Worm (Caenorhabditis elegans): ENCODE measurements around the gene pho-11.
A peak's percentile ranks its signal among the peaks of the same experiment; 100 is the strongest.

Gene pho-11

DNA sequence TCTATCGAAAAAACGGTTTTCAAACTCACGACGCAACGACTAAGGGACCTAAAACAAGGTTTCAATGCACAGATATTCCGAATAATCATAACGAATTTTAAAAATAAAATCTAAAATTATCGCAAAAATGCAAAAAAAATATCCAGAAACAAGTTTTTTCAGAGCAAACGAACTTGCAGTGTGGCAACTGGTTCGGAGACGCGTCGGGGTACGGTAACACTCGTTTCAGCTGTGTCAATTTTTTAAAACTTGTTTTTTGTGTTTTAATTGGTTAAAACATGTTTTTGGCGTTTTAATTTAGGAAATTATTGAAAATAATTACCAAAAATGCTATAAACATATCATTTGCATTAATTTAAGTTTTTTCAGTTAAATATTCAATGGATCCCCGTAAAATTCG is 39.2 kb upstream of the pho-11 start, which contains the start of gene C08H9.16 (continued):
- TF ChIP-seq mep-1 (tag; optimal IDR thresholded peaks at IDR 0.05) (peak; percentile 36), ceh-39 (tag; optimal IDR thresholded peaks at IDR 0.05) (no peak), nhr-2 (tag; optimal IDR thresholded peaks at IDR 0.05) (no peak), lsy-2 (tag; optimal IDR thresholded peaks at IDR 0.05) (peak; percentile 95), ceh-83 (GFP tag; optimal IDR thresholded peaks at IDR 0.05) (no peak)

ce11 chrII:9894435-9894834 is 37.2 kb upstream of the pho-11 start, which contains the start of gene F26C11.1:
Gene F26C11.1, plus strand, starts transcription at chrII:9894735.
- no peak for TF ChIP-seq unc-120 (tag; optimal IDR thresholded peaks at IDR 0.05; ENCODE audit: poor library complexity, severe bottlenecking)
- no peak for TF ChIP-seq unc-39 (tag; optimal IDR thresholded peaks at IDR 0.05)
- no peak for TF ChIP-seq nhr-76 (tag; optimal IDR thresholded peaks at IDR 0.05)
- TF ChIP-seq ceh-39 (tag; optimal IDR thresholded peaks at IDR 0.05), result no peak
- TF ChIP-seq M03D4.4 (tag; optimal IDR thresholded peaks at IDR 0.05), result no peak

- TF ChIP-seq cnd-1 (tag; optimal IDR thresholded peaks at IDR 0.05), result no peak
- no peak for TF ChIP-seq ceh-83 (GFP tag; optimal IDR thresholded peaks at IDR 0.05)
- TF ChIP-seq unc-120 (tag; optimal IDR thresholded peaks at IDR 0.05; ENCODE audit: poor library complexity, severe bottlenecking), result no peak
- TF ChIP-seq nhr-76 (tag; optimal IDR thresholded peaks at IDR 0.05), result no peak
- TF ChIP-seq M03D4.4 (tag; optimal IDR thresholded peaks at IDR 0.05), result no peak
- TF ChIP-seq sptf-1 (tag; optimal IDR thresholded peaks at IDR 0.05), result no peak
- TF ChIP-seq nhr-237 (tag; optimal IDR thresholded peaks at IDR 0.05), result no peak
- TF ChIP-seq elt-3 (tag; optimal IDR thresholded peaks at IDR 0.05), result no peak
- no peak for TF ChIP-seq lsy-2 (tag; optimal IDR thresholded peaks at IDR 0.05)
- no peak for TF ChIP-seq sem-2 (GFP tag; optimal IDR thresholded peaks at IDR 0.05)
- TF ChIP-seq ceh-43 (GFP tag; optimal IDR thresholded peaks at IDR 0.05), result no peak
- no peak for TF ChIP-seq nhr-2 (tag; optimal IDR thresholded peaks at IDR 0.05)
- no peak for TF ChIP-seq snpc-4 (tag; optimal IDR thresholded peaks at IDR 0.05)
- no peak for TF ChIP-seq mab-5 (tag; optimal IDR thresholded peaks at IDR 0.05)
- TF ChIP-seq unc-62 (GFP tag; optimal IDR thresholded peaks at IDR 0.05), result no peak
- TF ChIP-seq mep-1 (tag; optimal IDR thresholded peaks at IDR 0.05), result no peak
Measured at ce11 chrII:9895173-9895572, 36.5 kb upstream of the pho-11 start.

DNA sequence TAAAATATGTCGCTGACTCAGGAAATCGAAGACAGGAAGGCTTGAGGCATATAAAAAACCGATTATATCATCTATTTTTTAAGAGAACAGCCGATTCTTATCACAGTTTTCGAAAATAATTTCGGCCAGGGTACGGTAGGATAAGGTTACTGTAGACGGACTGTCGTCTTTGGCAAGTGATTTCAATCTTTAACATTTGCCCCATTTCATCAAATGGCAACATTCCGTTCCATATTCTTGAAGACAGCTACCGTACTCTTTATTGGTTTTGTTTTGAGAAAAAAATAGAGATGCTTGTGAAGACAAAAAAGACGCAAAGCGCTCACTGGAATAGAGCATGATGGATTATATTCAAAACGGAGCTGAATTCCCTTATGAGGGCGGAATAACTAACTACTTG is 32.9 kb upstream of the pho-11 start:
- TF ChIP-seq nhr-237 (tag; optimal IDR thresholded peaks at IDR 0.05) (no peak), flh-1 (GFP tag; optimal IDR thresholded peaks at IDR 0.05) (no peak), zip-8 (tag; optimal IDR thresholded peaks at IDR 0.05) (no peak), nhr-76 (tag; optimal IDR thresholded peaks at IDR 0.05) (no peak), lin-13 (tag; optimal IDR thresholded peaks at IDR 0.05) (no peak), unc-120 (tag; optimal IDR thresholded peaks at IDR 0.05; ENCODE audit: poor library complexity, severe bottlenecking) (no peak), nhr-28 (tag; optimal IDR thresholded peaks at IDR 0.05) (no peak), tbx-8 (GFP tag; optimal IDR thresholded peaks at IDR 0.05) (no peak), M03D4.4 (tag; optimal IDR thresholded peaks at IDR 0.05) (no peak), ceh-83 (GFP tag; optimal IDR thresholded peaks at IDR 0.05) (no peak), mab-5 (tag; optimal IDR thresholded peaks at IDR 0.05) (no peak), nhr-2 (tag; optimal IDR thresholded peaks at IDR 0.05) (no peak)

DNA sequence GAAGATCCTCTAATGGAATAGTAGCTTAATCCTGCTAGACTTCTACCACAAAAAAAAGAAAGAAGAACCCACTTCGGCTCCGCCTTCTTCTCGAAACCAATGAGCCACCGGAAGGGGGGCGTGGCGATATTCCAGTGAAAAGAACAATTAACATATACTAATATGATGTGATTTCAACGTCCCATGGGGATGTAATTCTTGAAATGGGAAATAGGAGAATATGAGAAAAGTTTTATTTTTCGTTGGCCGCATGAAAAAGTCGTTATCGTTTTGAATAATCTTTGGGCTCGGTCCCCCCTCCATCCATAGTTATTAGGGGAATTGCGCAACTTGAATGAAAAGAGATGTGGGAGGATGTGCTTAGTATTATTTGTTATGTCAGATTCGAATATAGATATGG is 31.4 kb upstream of the pho-11 start, which contains the start of gene unc-4:
TSS of gene unc-4 (minus strand) at position 101 of the 400 bp plus-strand sequence.
- TF ChIP-seq zip-8 (tag; optimal IDR thresholded peaks at IDR 0.05) (no peak), ham-2 (GFP tag; optimal IDR thresholded peaks at IDR 0.05) (no peak), sem-2 (GFP tag; optimal IDR thresholded peaks at IDR 0.05) (no peak), ceh-83 (GFP tag; optimal IDR thresholded peaks at IDR 0.05) (no peak), nhr-2 (tag; optimal IDR thresholded peaks at IDR 0.05) (no peak), bed-3 (GFP tag; optimal IDR thresholded peaks at IDR 0.05) (no peak), mab-5 (tag; optimal IDR thresholded peaks at IDR 0.05) (no peak), hlh-1 (tag; optimal IDR thresholded peaks at IDR 0.05) (no peak), unc-39 (tag; optimal IDR thresholded peaks at IDR 0.05) (no peak)

DNA sequence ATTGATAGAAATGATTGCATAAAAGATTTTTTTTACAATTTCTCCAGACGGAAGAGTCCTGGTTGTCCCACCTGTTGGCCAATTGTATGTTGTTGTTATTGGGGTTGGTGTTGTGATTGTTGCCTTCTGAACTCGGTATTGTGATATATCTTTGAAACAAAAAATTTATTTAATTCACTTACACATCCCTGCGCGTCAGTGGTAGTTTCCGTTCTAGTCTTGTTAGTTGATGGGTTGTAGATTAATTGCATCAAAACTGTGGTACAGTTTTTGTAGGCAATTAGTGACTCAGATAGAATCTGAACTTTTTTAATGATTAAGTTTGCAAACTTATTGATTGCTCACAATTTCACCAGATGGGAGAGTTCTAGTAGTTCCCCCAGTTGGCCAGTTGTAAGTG is 27.2 kb upstream of the pho-11 start:
- no peak for TF ChIP-seq hlh-1 (tag; optimal IDR thresholded peaks at IDR 0.05)
- TF ChIP-seq unc-39 (tag; optimal IDR thresholded peaks at IDR 0.05), result no peak
- no peak for TF ChIP-seq blmp-1 (tag; optimal IDR thresholded peaks at IDR 0.05)
- TF ChIP-seq drap-1 (GFP tag; optimal IDR thresholded peaks at IDR 0.05), result no peak
- no peak for TF ChIP-seq nhr-12 (tag; optimal IDR thresholded peaks at IDR 0.05)
- no peak for TF ChIP-seq ceh-39 (tag; optimal IDR thresholded peaks at IDR 0.05)
- TF ChIP-seq ces-1 (GFP tag; optimal IDR thresholded peaks at IDR 0.05), result no peak
- no peak for TF ChIP-seq elt-3 (tag; optimal IDR thresholded peaks at IDR 0.05)
- TF ChIP-seq flh-1 (GFP tag; optimal IDR thresholded peaks at IDR 0.05), result no peak
- no peak for TF ChIP-seq M03D4.4 (tag; optimal IDR thresholded peaks at IDR 0.05)
- TF ChIP-seq snpc-4 (tag; optimal IDR thresholded peaks at IDR 0.05), result no peak
- no peak for TF ChIP-seq zip-8 (tag; optimal IDR thresholded peaks at IDR 0.05)
- TF ChIP-seq mls-2 (tag; optimal IDR thresholded peaks at IDR 0.05), result no peak
- no peak for TF ChIP-seq lin-13 (tag; optimal IDR thresholded peaks at IDR 0.05)
- TF ChIP-seq mep-1 (tag; optimal IDR thresholded peaks at IDR 0.05), result no peak
- TF ChIP-seq ceh-43 (GFP tag; optimal IDR thresholded peaks at IDR 0.05), result no peak
- TF ChIP-seq unc-62 (GFP tag; optimal IDR thresholded peaks at IDR 0.05), result no peak
- no peak for TF ChIP-seq elt-1 (tag; optimal IDR thresholded peaks at IDR 0.05; ENCODE audit: borderline replicate concordance, insufficient read depth)
- TF ChIP-seq lsy-2 (tag; optimal IDR thresholded peaks at IDR 0.05), result no peak
- no peak for TF ChIP-seq bed-3 (GFP tag; optimal IDR thresholded peaks at IDR 0.05)

Data from whole organism, mixed stage, embryonic.